Worm (Caenorhabditis elegans): Measurements from ENCODE around the gene dhs-22.

dhs-22 gene

DNA sequence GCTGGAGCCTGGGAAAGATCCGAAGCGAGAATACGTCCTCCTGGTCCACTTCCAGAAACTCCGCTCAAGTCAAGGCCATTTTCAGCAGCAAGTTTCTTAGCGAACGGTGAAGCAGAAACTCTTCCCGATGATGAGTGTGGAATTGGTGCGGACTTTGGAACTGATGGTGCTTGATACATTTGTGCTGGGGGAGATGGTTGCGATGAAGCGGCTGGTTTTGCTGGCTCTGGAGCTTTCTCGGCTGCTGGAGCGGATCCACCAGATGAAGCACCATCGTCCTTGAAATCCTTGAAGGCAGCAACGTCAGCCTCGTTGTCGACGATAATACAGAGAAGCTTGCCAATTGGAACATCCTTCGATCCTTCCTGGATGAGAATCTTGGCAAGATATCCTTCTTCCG lies 25.2 kb upstream of the dhs-22 start:
- TF ChIP-seq zfh-2 (GFP tag; conservative IDR thresholded peaks at IDR 0.05) = peak; percentile 56; the same call in 1 of the 2 replicates
- no peak for TF ChIP-seq lsl-1 (GFP tag; optimal IDR thresholded peaks at IDR 0.05)

DNA sequence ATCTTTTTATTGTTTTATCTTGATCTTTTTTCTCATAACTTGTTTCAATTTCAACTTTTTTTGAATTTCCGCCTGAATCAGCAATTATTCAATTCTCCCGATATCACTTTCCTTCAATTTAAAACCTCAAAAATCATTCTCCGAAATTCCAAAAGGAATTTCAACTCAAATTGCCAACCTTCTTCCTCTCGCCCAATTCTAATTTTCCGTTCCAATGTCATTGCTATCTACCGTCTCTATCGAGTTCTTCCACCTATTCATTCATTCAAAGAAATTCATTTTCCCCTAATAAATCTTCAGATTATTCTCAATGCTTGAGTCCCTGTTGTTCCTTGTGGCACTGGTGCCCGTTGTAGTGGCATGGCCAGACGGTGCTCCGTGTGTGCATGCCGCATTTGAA lies 19.6 kb upstream of the dhs-22 start, which contains the start of gene F23B12.4:
Gene F23B12.4 (plus strand): TSS at position 301 of the 400 bp plus-strand sequence.
- TF ChIP-seq zim-3 (tag; optimal IDR thresholded peaks at IDR 0.05) = no peak
- TF ChIP-seq mxl-1 (tag; optimal IDR thresholded peaks at IDR 0.05) = no peak
- TF ChIP-seq ztf-18 (tag; optimal IDR thresholded peaks at IDR 0.05) = no peak
- TF ChIP-seq Y53F4B.3 (GFP tag; IDR thresholded peaks at IDR 0.05) = no peak
- TF ChIP-seq lin-35 (GFP tag; optimal IDR thresholded peaks at IDR 0.05) = no peak
- no peak for TF ChIP-seq F57C9.4 (tag; optimal IDR thresholded peaks at IDR 0.05)
- TF ChIP-seq ztf-6 (GFP tag; IDR thresholded peaks at IDR 0.05) = no peak
- no peak for TF ChIP-seq pbrm-1 (GFP tag; IDR thresholded peaks at IDR 0.05)
- no peak for TF ChIP-seq mcd-1 (GFP tag; IDR thresholded peaks at IDR 0.05)
- TF ChIP-seq rpc-1 (optimal IDR thresholded peaks at IDR 0.05) = no peak
- no peak for TF ChIP-seq rpc-1 (tag; optimal IDR thresholded peaks at IDR 0.05)
- no peak for TF ChIP-seq madf-3 (GFP tag; IDR thresholded peaks at IDR 0.05)
- no peak for TF ChIP-seq nfya-1 (tag; optimal IDR thresholded peaks at IDR 0.05; ENCODE audit: borderline replicate concordance, insufficient read depth)
- no peak for TF ChIP-seq ceh-58 (GFP tag; IDR thresholded peaks at IDR 0.05)
- TF ChIP-seq let-607 (tag; optimal IDR thresholded peaks at IDR 0.05) = no peak
- TF ChIP-seq T07F8.4 (tag; optimal IDR thresholded peaks at IDR 0.05) = no peak
- TF ChIP-seq Y67H2A.10 (GFP tag; conservative IDR thresholded peaks at IDR 0.05) = no peak
- TF ChIP-seq him-1 (tag; optimal IDR thresholded peaks at IDR 0.05) = no peak
- no peak for TF ChIP-seq nhr-179 (tag; optimal IDR thresholded peaks at IDR 0.05)
- no peak for TF ChIP-seq bed-1 (GFP tag; IDR thresholded peaks at IDR 0.05)

ce11 chrV:14439236-14439635 lies 18.0 kb upstream of the dhs-22 start:
- TF ChIP-seq hlh-12 (tag; optimal IDR thresholded peaks at IDR 0.05) = no peak
- TF ChIP-seq K12H6.12 (tag; optimal IDR thresholded peaks at IDR 0.05) = no peak
- TF ChIP-seq xnd-1 (tag; optimal IDR thresholded peaks at IDR 0.05) = no peak
- TF ChIP-seq B0261.1 (tag; optimal IDR thresholded peaks at IDR 0.05) = no peak

DNA sequence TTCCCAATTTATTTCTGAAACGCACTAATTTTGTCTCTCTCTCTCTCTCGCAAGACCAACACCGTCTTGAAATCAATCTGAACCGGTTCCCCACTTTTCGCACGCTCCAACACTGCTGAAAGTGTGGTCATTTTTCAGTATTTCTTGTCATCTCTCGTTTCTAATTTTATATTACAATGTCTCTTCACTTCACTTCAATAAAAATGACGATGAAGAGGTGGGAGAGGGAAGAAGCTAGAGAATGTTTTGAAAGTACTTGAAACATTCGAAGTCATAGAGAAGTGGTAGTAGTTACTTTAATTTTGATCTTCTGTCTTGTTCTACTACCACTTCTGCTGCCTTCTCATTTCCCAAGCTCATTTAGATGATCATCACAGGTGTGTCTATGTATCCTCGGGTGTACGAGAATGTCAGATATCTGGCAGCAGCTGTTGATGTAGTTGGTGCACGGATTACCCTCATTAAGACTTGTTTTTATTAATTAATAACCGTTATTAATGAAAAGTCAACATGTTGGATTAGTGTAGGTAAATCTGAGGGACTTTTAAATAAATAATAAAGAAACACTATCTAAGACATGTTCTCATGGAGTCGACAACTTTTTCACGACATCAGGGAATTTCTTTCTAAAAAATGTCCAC lies 17.0 kb upstream of the dhs-22 start:
- TF ChIP-seq nhr-179 (tag; optimal IDR thresholded peaks at IDR 0.05) = no peak
- TF ChIP-seq F22D6.2 (tag; optimal IDR thresholded peaks at IDR 0.05) = no peak
- TF ChIP-seq madf-10 (tag; optimal IDR thresholded peaks at IDR 0.05) = no peak
- TF ChIP-seq hrde-1 (tag; optimal IDR thresholded peaks at IDR 0.05; ENCODE audit: borderline replicate concordance) = no peak
- no peak for TF ChIP-seq attf-6 (GFP tag; IDR thresholded peaks at IDR 0.05)
- TF ChIP-seq nfyb-1 (GFP tag; IDR thresholded peaks at IDR 0.05) = no peak
- no peak for TF ChIP-seq gei-17 (GFP tag; optimal IDR thresholded peaks at IDR 0.05)
- TF ChIP-seq ztf-3 (GFP tag; optimal IDR thresholded peaks at IDR 0.05) = no peak
- TF ChIP-seq snpc-1.1 (tag; optimal IDR thresholded peaks at IDR 0.05; ENCODE audit: insufficient read depth) = no peak
